Worm (Caenorhabditis elegans): ENCODE results near the gene F58F12.3.

F58F12.3 gene

ce11 chrII:6346551-6347079 is 44.5 kb downstream of the F58F12.3 start (continued):
- peak; percentile 86 for TF ChIP-seq ZK185.1 (tag; optimal IDR thresholded peaks at IDR 0.05; ENCODE audit: poor library complexity, severe bottlenecking)
- TF ChIP-seq ets-4 (GFP tag; optimal IDR thresholded peaks at IDR 0.05): peak; percentile 55
- TF ChIP-seq lag-1 (GFP tag; IDR thresholded peaks at IDR 0.05): 0 out of 2 replicates have a peak, but pooled peaks have one; percentile 44
- TF ChIP-seq egl-44 (GFP tag; IDR thresholded peaks at IDR 0.05): no peak
- no peak for TF ChIP-seq nfya-1 (tag; optimal IDR thresholded peaks at IDR 0.05; ENCODE audit: borderline replicate concordance, insufficient read depth)
- TF ChIP-seq ztf-3 (GFP tag; optimal IDR thresholded peaks at IDR 0.05): peak; percentile 66
- TF ChIP-seq pha-4 (tag; optimal IDR thresholded peaks at IDR 0.05): peak; percentile 46
- no peak for TF ChIP-seq ceh-91 (GFP tag; IDR thresholded peaks at IDR 0.05)
- TF ChIP-seq C17E4.6 (GFP tag; IDR thresholded peaks at IDR 0.05): no peak
- peak; percentile 42 for TF ChIP-seq hmg-1.2 (GFP tag; IDR thresholded peaks at IDR 0.05)
- peak; percentile 55 for TF ChIP-seq unc-62 (GFP tag; optimal IDR thresholded peaks at IDR 0.05)
- no peak for TF ChIP-seq T07F8.4 (tag; optimal IDR thresholded peaks at IDR 0.05)
- no peak for TF ChIP-seq mxl-1 (tag; optimal IDR thresholded peaks at IDR 0.05)
- peak; percentile 93 for TF ChIP-seq chd-7 (tag; optimal IDR thresholded peaks at IDR 0.05)
- peak; percentile 83 for TF ChIP-seq lin-40 (tag; optimal IDR thresholded peaks at IDR 0.05)
- TF ChIP-seq F33H1.4 (GFP tag; IDR thresholded peaks at IDR 0.05): no peak
- no peak for TF ChIP-seq zfh-2 (GFP tag; conservative IDR thresholded peaks at IDR 0.05)
- no peak for TF ChIP-seq F39B2.1 (GFP tag; IDR thresholded peaks at IDR 0.05)
- peak; percentile 90 for TF ChIP-seq zim-3 (tag; optimal IDR thresholded peaks at IDR 0.05)
- peak; percentile 30 for TF ChIP-seq ceh-100 (GFP tag; IDR thresholded peaks at IDR 0.05)
- peak; percentile 97 for TF ChIP-seq Y53G8AR.9 (GFP tag; conservative IDR thresholded peaks at IDR 0.05)
- TF ChIP-seq F49E8.2 (tag; optimal IDR thresholded peaks at IDR 0.05; ENCODE audit: insufficient read depth): no peak
- no peak for TF ChIP-seq madf-8 (GFP tag; conservative IDR thresholded peaks at IDR 0.05)
- TF ChIP-seq hlh-26 (GFP tag; conservative IDR thresholded peaks at IDR 0.05): no peak
- peak; percentile 84 for TF ChIP-seq F10E7.11 (tag; optimal IDR thresholded peaks at IDR 0.05)
- TF ChIP-seq mcd-1 (GFP tag; IDR thresholded peaks at IDR 0.05): peak; percentile 57; the same call in 1 of the 2 replicates
- peak; percentile 43; the same call in 1 of the 2 replicates for TF ChIP-seq rcor-1 (GFP tag; IDR thresholded peaks at IDR 0.05)
- TF ChIP-seq pbrm-1 (GFP tag; IDR thresholded peaks at IDR 0.05): peak; percentile 73; the same call in 1 of the 2 replicates
- TF ChIP-seq tbp1 (GFP tag; optimal IDR thresholded peaks at IDR 0.05): peak; percentile 63
- no peak for TF ChIP-seq lsl-1 (GFP tag; optimal IDR thresholded peaks at IDR 0.05)
- TF ChIP-seq hsf-1 (GFP tag; IDR thresholded peaks at IDR 0.05): no peak
- TF ChIP-seq mel-28 (tag; optimal IDR thresholded peaks at IDR 0.05; ENCODE audit: borderline replicate concordance): peak; percentile 75
- TF ChIP-seq gei-17 (GFP tag; optimal IDR thresholded peaks at IDR 0.05): peak; percentile 80
- peak; percentile 83; the same call in 1 of the 2 replicates for TF ChIP-seq Y56A3A.18 (GFP tag; IDR thresholded peaks at IDR 0.05)
- peak; percentile 35 for TF ChIP-seq ztf-22 (GFP tag; optimal IDR thresholded peaks at IDR 0.05)
- TF ChIP-seq snpc-3.4 (tag; optimal IDR thresholded peaks at IDR 0.05): no peak
- TF ChIP-seq madf-6 (GFP tag; IDR thresholded peaks at IDR 0.05): peak; percentile 29; the same call in 1 of the 2 replicates
- no peak for TF ChIP-seq T26A5.8 (tag; optimal IDR thresholded peaks at IDR 0.05)
- TF ChIP-seq B0019.2 (GFP tag; conservative IDR thresholded peaks at IDR 0.05): no peak
- no peak for TF ChIP-seq sea-2 (GFP tag; IDR thresholded peaks at IDR 0.05)
- TF ChIP-seq sdz-38 (tag; optimal IDR thresholded peaks at IDR 0.05): no peak
- TF ChIP-seq hmg-20 (GFP tag; IDR thresholded peaks at IDR 0.05): no peak
- peak; percentile 60; the same call in 1 of the 2 replicates for TF ChIP-seq Y95B8A.8 (GFP tag; IDR thresholded peaks at IDR 0.05)
- 0 out of 2 replicates have a peak, but pooled peaks have one; percentile 26 for TF ChIP-seq attf-3 (GFP tag; conservative IDR thresholded peaks at IDR 0.05)
- TF ChIP-seq F57C9.4 (tag; optimal IDR thresholded peaks at IDR 0.05): peak; percentile 86
- TF ChIP-seq let-607 (tag; optimal IDR thresholded peaks at IDR 0.05): peak in 1 of 2 experiments; percentile 10
- TF ChIP-seq dpff-1 (tag; optimal IDR thresholded peaks at IDR 0.05): peak; percentile 48
